Fruit fly (Drosophila melanogaster) whole organism, embryonic: ENCODE measurements around the gene Ptp36E.
A peak's percentile ranks its signal among the peaks of the same experiment; 100 is the strongest.

Experiments
- Ada2b ChIP-seq: fragments of 200-800 bp; sonication (Bioruptor generic); IDR thresholded peaks from 2 replicates; pipeline ENCODE4 v1.3.6; 2022; ENCODE audit warnings: missing biosample characterization, missing genetic modification characterization
- Bteb2 ChIP-seq: fragments of 200-800 bp; sonication (Bioruptor generic); optimal IDR thresholded peaks from 2 replicates; lab custom pipeline; 2016; ENCODE audit warnings: missing biosample characterization, missing genetic modification characterization
- CG10147 ChIP-seq: fragments of 200-800 bp; sonication (Bioruptor generic); optimal IDR thresholded peaks from 2 replicates; lab custom pipeline; 2019; ENCODE audit warnings: missing biosample characterization, mild to moderate bottlenecking, missing genetic modification characterization, moderate library complexity
- CG11504 ChIP-seq: fragments of 200-800 bp; sonication (Bioruptor generic); optimal IDR thresholded peaks from 3 replicates; lab custom pipeline; 2019; ENCODE audit warnings: missing biosample characterization, mild to moderate bottlenecking, missing genetic modification characterization, moderate library complexity
- CG12219 ChIP-seq: fragments of 200-800 bp; sonication (Bioruptor generic); optimal IDR thresholded peaks from 3 replicates; lab custom pipeline; 2018; ENCODE audit warnings: missing biosample characterization, mild to moderate bottlenecking, missing genetic modification characterization
- CG13287 ChIP-seq: fragments of 200-800 bp; sonication (Bioruptor generic); IDR thresholded peaks from 2 replicates; pipeline ENCODE4 v1.3.6; 2022; ENCODE audit warnings: missing biosample characterization, missing genetic modification characterization; ENCODE audit not compliant: partially characterized antibody
- CG13296 ChIP-seq: fragments of 200-800 bp; sonication (Bioruptor generic); optimal IDR thresholded peaks from 3 replicates; lab custom pipeline; 2018; ENCODE audit warnings: missing biosample characterization, mild to moderate bottlenecking, missing genetic modification characterization
- CG14050 ChIP-seq: fragments of 200-800 bp; sonication (Bioruptor generic); IDR thresholded peaks from 3 replicates; pipeline ENCODE4 v1.3.6; 2022; ENCODE audit warnings: missing biosample characterization, missing genetic modification characterization
- CG14860 ChIP-seq: fragments of 200-800 bp; sonication (Bioruptor generic); IDR thresholded peaks from 3 replicates; pipeline ENCODE4 v1.3.6; 2022; ENCODE audit warnings: missing biosample characterization, missing genetic modification characterization; ENCODE audit not compliant: partially characterized antibody
- CG1647 ChIP-seq: fragments of 200-800 bp; sonication (Bioruptor generic); optimal IDR thresholded peaks from 3 replicates; lab custom pipeline; 2016; ENCODE audit warnings: missing biosample characterization, missing genetic modification characterization
- CG18476 ChIP-seq: fragments of 200-800 bp; sonication (Bioruptor generic); optimal IDR thresholded peaks from 2 replicates; lab custom pipeline; 2016; ENCODE audit warnings: missing biosample characterization, mild to moderate bottlenecking, missing genetic modification characterization
- CG18764 ChIP-seq: fragments of 200-800 bp; sonication (Bioruptor generic); optimal IDR thresholded peaks from 3 replicates; lab custom pipeline; 2016; ENCODE audit warnings: missing biosample characterization, missing genetic modification characterization
- CG2199 ChIP-seq: fragments of 200-800 bp; sonication (Bioruptor generic); IDR thresholded peaks from 3 replicates; pipeline ENCODE4 v1.3.6; 2022; ENCODE audit warnings: missing biosample characterization, missing genetic modification characterization
- CG31388 ChIP-seq: fragments of 200-800 bp; sonication (Bioruptor generic); optimal IDR thresholded peaks from 2 replicates; lab custom pipeline; 2016; ENCODE audit warnings: missing biosample characterization, missing genetic modification characterization
- CG33213 ChIP-seq: fragments of 200-800 bp; sonication (Bioruptor generic); optimal IDR thresholded peaks from 3 replicates; lab custom pipeline; 2016; ENCODE audit warnings: missing biosample characterization, missing genetic modification characterization
- CG4360 ChIP-seq: fragments of 200-800 bp; sonication (Bioruptor generic); IDR thresholded peaks from 2 replicates; pipeline ENCODE4 v1.3.6; 2022; ENCODE audit warnings: missing biosample characterization, missing genetic modification characterization
- CG4707 ChIP-seq: fragments of 200-800 bp; sonication (Bioruptor generic); optimal IDR thresholded peaks from 2 replicates; lab custom pipeline; 2018; ENCODE audit warnings: missing biosample characterization, mild to moderate bottlenecking, missing genetic modification characterization, moderate library complexity
- CG6175 ChIP-seq: fragments of 200-800 bp; sonication (Bioruptor generic); IDR thresholded peaks from 3 replicates; pipeline ENCODE4 v1.3.6; 2022; ENCODE audit warnings: missing biosample characterization, missing genetic modification characterization
- CG7357 ChIP-seq: fragments of 200-800 bp; sonication (Bioruptor generic); IDR thresholded peaks from 3 replicates; pipeline ENCODE4 v1.3.6; 2022; ENCODE audit warnings: missing biosample characterization, missing genetic modification characterization
- CG7987 ChIP-seq: fragments of 200-800 bp; sonication (Bioruptor generic); optimal IDR thresholded peaks from 2 replicates; lab custom pipeline; 2018; ENCODE audit warnings: missing biosample characterization, mild to moderate bottlenecking, missing genetic modification characterization, moderate library complexity
- CG8089 ChIP-seq: fragments of 200-800 bp; sonication (Bioruptor generic); optimal IDR thresholded peaks from 3 replicates; lab custom pipeline; 2016; ENCODE audit warnings: missing biosample characterization, missing genetic modification characterization
- CG8359 ChIP-seq: fragments of 200-800 bp; sonication (Bioruptor generic); optimal IDR thresholded peaks from 2 replicates; lab custom pipeline; 2017; ENCODE audit warnings: missing biosample characterization, mild to moderate bottlenecking, missing genetic modification characterization, borderline replicate concordance
- CG9727 ChIP-seq: fragments of 200-800 bp; sonication (Bioruptor generic); optimal IDR thresholded peaks from 3 replicates; lab custom pipeline; 2017; ENCODE audit warnings: missing biosample characterization, mild to moderate bottlenecking, missing genetic modification characterization
- Dek ChIP-seq: fragments of 200-800 bp; sonication (Bioruptor generic); optimal IDR thresholded peaks from 3 replicates; lab custom pipeline; 2019; ENCODE audit warnings: missing biosample characterization, mild to moderate bottlenecking, missing genetic modification characterization, moderate library complexity
- Dll ChIP-seq: fragments of 200-800 bp; sonication (Bioruptor generic); IDR thresholded peaks from 4 replicates; pipeline ENCODE4 v1.3.6; 2022; ENCODE audit warnings: missing biosample characterization, missing genetic modification characterization; ENCODE audit not compliant: partially characterized antibody
- HLH54F ChIP-seq: fragments of 200-800 bp; sonication (Bioruptor generic); optimal IDR thresholded peaks from 3 replicates; lab custom pipeline; 2016; ENCODE audit warnings: missing biosample characterization, missing genetic modification characterization
- Hand ChIP-seq: fragments of 200-800 bp; sonication (Bioruptor generic); optimal IDR thresholded peaks from 2 replicates; lab custom pipeline; 2017; ENCODE audit warnings: mild to moderate bottlenecking, missing biosample characterization, missing genetic modification reagents, missing genetic modification characterization
- HmgD ChIP-seq: fragments of 200-800 bp; sonication (Bioruptor generic); optimal IDR thresholded peaks from 3 replicates; lab custom pipeline; 2016; ENCODE audit warnings: missing biosample characterization, missing genetic modification characterization
- Lpt ChIP-seq: fragments of >200 bp; optimal IDR thresholded peaks from 2 replicates; lab custom pipeline; 2018; ENCODE audit warnings: missing biosample characterization, missing genetic modification characterization
- MBD-R2 ChIP-seq: fragments of 200-800 bp; sonication (Bioruptor generic); IDR thresholded peaks from 2 replicates; pipeline ENCODE4 v1.3.6; 2022; ENCODE audit warnings: missing biosample characterization, missing genetic modification characterization
- Mad ChIP-seq: fragments of 200-800 bp; sonication (Bioruptor generic); optimal IDR thresholded peaks from 2 replicates; lab custom pipeline; 2016; ENCODE audit warnings: missing biosample characterization, missing genetic modification characterization
- Optix ChIP-seq: fragments of 200-800 bp; sonication (Bioruptor generic); IDR thresholded peaks from 3 replicates; pipeline ENCODE4 v1.3.6; 2022; ENCODE audit warnings: missing biosample characterization, missing genetic modification characterization
- Ravus ChIP-seq: fragments of 200-800 bp; sonication (Bioruptor generic); IDR thresholded peaks from 2 replicates; pipeline ENCODE4 v1.3.6; 2022; ENCODE audit warnings: missing biosample characterization, missing genetic modification characterization
- Rfx ChIP-seq: fragments of 200-800 bp; sonication (Bioruptor generic); IDR thresholded peaks from 2 replicates; pipeline ENCODE4 v1.3.6; 2022; ENCODE audit warnings: missing biosample characterization, missing genetic modification characterization
- Xbp1 ChIP-seq: fragments of 200-800 bp; sonication (Bioruptor generic); optimal IDR thresholded peaks from 3 replicates; lab custom pipeline; 2016; ENCODE audit warnings: missing biosample characterization, mild to moderate bottlenecking, missing genetic modification characterization
- al ChIP-seq: fragments of 200-800 bp; sonication (Bioruptor generic); IDR thresholded peaks from 2 replicates; pipeline ENCODE4 v1.3.6; 2022; ENCODE audit warnings: missing biosample characterization, missing genetic modification characterization
- az2 ChIP-seq: fragments of 200-800 bp; sonication (Bioruptor generic); optimal IDR thresholded peaks from 3 replicates; lab custom pipeline; 2016; ENCODE audit warnings: missing biosample characterization, missing genetic modification characterization
- caup ChIP-seq: fragments of 200-800 bp; sonication (Bioruptor generic); optimal IDR thresholded peaks from 3 replicates; lab custom pipeline; 2017; ENCODE audit warnings: missing biosample characterization, mild to moderate bottlenecking, missing genetic modification characterization, moderate library complexity; ENCODE audit not compliant: severe bottlenecking
- crp ChIP-seq, 2 experiments: fragments of 200-800 bp; sonication (Bioruptor generic); optimal IDR thresholded peaks; 2 replicates in 1 of 2; 3 replicates in 1 of 2; lab custom pipeline; 2017; ENCODE audit warnings: missing biosample characterization in 2 of 2, missing genetic modification characterization in 2 of 2, mild to moderate bottlenecking in 1 of 2, moderate library complexity in 1 of 2
- dan ChIP-seq: fragments of 200-800 bp; sonication (Bioruptor generic); IDR thresholded peaks from 2 replicates; pipeline ENCODE4 v1.3.6; 2022; ENCODE audit warnings: missing biosample characterization, missing genetic modification characterization
- dmrt99B ChIP-seq: fragments of 200-800 bp; sonication (Bioruptor generic); optimal IDR thresholded peaks from 2 replicates; lab custom pipeline; 2018; ENCODE audit warnings: missing biosample characterization, mild to moderate bottlenecking, missing genetic modification characterization, moderate library complexity
- ftz-f1 ChIP-seq: fragments of 200-800 bp; sonication (Bioruptor generic); optimal IDR thresholded peaks from 2 replicates; lab custom pipeline; 2016; ENCODE audit warnings: missing biosample characterization, missing genetic modification characterization
- ham ChIP-seq: fragments of 200-800 bp; sonication (Bioruptor generic); IDR thresholded peaks from 2 replicates; pipeline ENCODE4 v1.3.6; 2022; ENCODE audit warnings: missing biosample characterization, missing genetic modification characterization
- her ChIP-seq: fragments of 200-800 bp; sonication (Bioruptor generic); optimal IDR thresholded peaks from 2 replicates; lab custom pipeline; 2016; ENCODE audit warnings: missing biosample characterization, missing genetic modification characterization
- jumu ChIP-seq: fragments of 200-800 bp; sonication (Bioruptor generic); optimal IDR thresholded peaks from 3 replicates; lab custom pipeline; 2016; ENCODE audit warnings: missing biosample characterization, missing genetic modification characterization
- klu ChIP-seq: fragments of 200-800 bp; sonication (Bioruptor generic); IDR thresholded peaks from 2 replicates; pipeline ENCODE4 v1.3.6; 2022; ENCODE audit warnings: missing biosample characterization, missing genetic modification characterization
- lbe ChIP-seq: fragments of 200-800 bp; sonication (Bioruptor generic); optimal IDR thresholded peaks from 2 replicates; lab custom pipeline; 2016; ENCODE audit warnings: missing biosample characterization, mild to moderate bottlenecking, missing genetic modification characterization
- pb ChIP-seq: fragments of 200-800 bp; sonication (Bioruptor generic); optimal IDR thresholded peaks from 3 replicates; lab custom pipeline; 2016; ENCODE audit warnings: missing biosample characterization, missing genetic modification characterization
- sim ChIP-seq: fragments of 200-800 bp; sonication (Bioruptor generic); IDR thresholded peaks from 2 replicates; pipeline ENCODE4 v1.3.6; 2022; ENCODE audit warnings: missing biosample characterization, missing genetic modification characterization

Ptp36E gene

DNA sequence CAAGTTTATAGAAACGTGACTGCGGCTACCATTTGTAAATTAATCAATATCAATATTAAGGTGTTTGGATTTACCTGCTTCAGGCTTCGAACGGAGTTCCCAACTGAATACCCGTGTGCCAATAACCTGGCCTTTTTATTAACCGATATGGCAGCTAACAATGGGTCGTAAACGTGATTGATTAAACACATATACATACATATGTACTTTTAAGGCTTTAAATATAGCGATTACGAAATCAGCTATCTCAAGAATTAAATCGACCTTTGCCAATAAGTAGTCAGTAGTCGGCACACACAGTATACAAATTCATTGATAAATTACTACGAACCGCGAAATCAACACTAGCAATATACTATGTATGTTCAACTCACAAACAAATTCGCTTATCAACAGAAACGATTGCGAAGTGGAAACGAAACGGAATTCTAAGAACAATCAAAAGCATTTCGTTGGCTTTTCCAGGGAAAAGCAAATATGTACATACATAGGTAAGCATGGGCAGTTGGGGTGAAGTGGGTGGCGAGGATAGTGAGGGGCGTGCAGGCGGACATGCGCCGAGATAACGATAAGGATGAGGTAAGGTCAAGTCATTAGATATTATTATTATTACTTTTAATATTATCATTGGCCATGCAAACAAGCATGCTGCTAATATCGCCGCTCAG, 36.1 kb downstream of the Ptp36E start (continued):
- TF ChIP-seq Xbp1 (GFP tag; lab: Kevin White, UChicago) (no peak), Optix (GFP tag; lab: Robert Waterston, UW) (peak; percentile 41; the same call in 1 of the 3 replicates), CG2199 (GFP tag; lab: Robert Waterston, UW) (0 out of 3 replicates have a peak, but pooled peaks have one; percentile 24), CG18764 (GFP tag; lab: Kevin White, UChicago) (peak; percentile 53), CG1647 (GFP tag; lab: Kevin White, UChicago) (peak; percentile 20), CG8359 (GFP tag; lab: Kevin White, UChicago) (peak; percentile 53), Rfx (GFP tag; lab: Robert Waterston, UW) (peak; percentile 41; the same call in 1 of the 2 replicates), jumu (GFP tag; lab: Kevin White, UChicago) (no peak), CG4360 (GFP tag; lab: Robert Waterston, UW) (no peak), Bteb2 (GFP tag; lab: Kevin White, UChicago) (no peak), CG6175 (GFP tag; lab: Robert Waterston, UW) (peak; percentile 80; the same call in 2 of the 3 replicates), HmgD (GFP tag; lab: Kevin White, UChicago) (no peak), klu (GFP tag; lab: Robert Waterston, UW) (no peak), Hand (GFP tag; lab: Kevin White, UChicago) (peak; percentile 44), Dll (no peak), CG4707 (GFP tag; lab: Kevin White, UChicago) (peak; percentile 69), CG8089 (GFP tag; lab: Kevin White, UChicago) (peak; percentile 66), al (no peak), CG13287 (GFP tag; lab: Robert Waterston, UW) (no peak), Ada2b (no peak), CG10147 (peak; percentile 54), MBD-R2 (GFP tag; lab: Robert Waterston, UW) (peak; percentile 29; the same call in 1 of the 2 replicates), CG33213 (GFP tag; lab: Kevin White, UChicago) (peak; percentile 40), pb (GFP tag; lab: Kevin White, UChicago) (peak; percentile 10), ham (GFP tag; lab: Robert Waterston, UW) (no peak), CG13296 (GFP tag; lab: Kevin White, UChicago) (peak; percentile 83), CG31388 (GFP tag; lab: Kevin White, UChicago) (no peak), CG14860 (GFP tag; lab: Robert Waterston, UW) (no peak), ftz-f1 (GFP tag; lab: Kevin White, UChicago) (peak; percentile 67), CG7357 (GFP tag; lab: Robert Waterston, UW) (no peak), CG9727 (GFP tag; lab: Kevin White, UChicago) (peak; percentile 68), CG11504 (tag; lab: Kevin White, UChicago) (peak; percentile 50), sim (GFP tag; lab: Robert Waterston, UW) (no peak), lbe (GFP tag; lab: Kevin White, UChicago) (no peak), HLH54F (peak; percentile 6), Dek (peak; percentile 28), CG7987 (GFP tag; lab: Kevin White, UChicago) (peak; percentile 95), her (GFP tag; lab: Kevin White, UChicago) (peak; percentile 29), az2 (GFP tag; lab: Kevin White, UChicago) (no peak), crp (GFP tag; optimal IDR thresholded peaks at IDR 0.05; lab: Kevin White, UChicago) (no peak), Ravus (GFP tag; lab: Robert Waterston, UW) (no peak), CG14050 (GFP tag; lab: Robert Waterston, UW) (no peak; the same call in 2 of the 3 replicates), dmrt99B (tag; lab: Kevin White, UChicago) (peak; percentile 56), Lpt (no peak), CG12219 (peak; percentile 72), Mad (peak; percentile 61), dan (GFP tag; lab: Robert Waterston, UW) (no peak), caup (GFP tag; lab: Kevin White, UChicago) (peak; percentile 84), CG18476 (no peak)
